Worm (Caenorhabditis elegans) whole organism, L4 larva: ENCODE measurements around the gene ule-3.

Experiments used
- F37D6.2 ChIP-seq: sonication (generic microtip); optimal IDR thresholded peaks from 2 replicates; lab custom pipeline; 2016; ENCODE audit warnings: mild to moderate bottlenecking, missing genetic modification characterization, missing compliant biosample characterization
- R02D3.7 ChIP-seq: fragments of 150-350 bp; sonication (generic microtip); optimal IDR thresholded peaks from 3 replicates; lab custom pipeline; 2014; ENCODE audit warnings: missing biosample characterization, missing genetic modification characterization
- Y105C5A.15 ChIP-seq: fragments of 200-800 bp; sonication (Bioruptor generic); IDR thresholded peaks from 2 replicates; pipeline ENCODE4 v1.3.6; 2022; ENCODE audit warnings: missing genetic modification characterization, missing compliant biosample characterization
- ZK337.2 ChIP-seq: fragments of 200-800 bp; sonication (Bioruptor generic); IDR thresholded peaks from 2 replicates; pipeline ENCODE4 v1.3.6; 2022; ENCODE audit warnings: missing genetic modification reagents, missing genetic modification characterization, missing compliant biosample characterization
- ZK546.5 ChIP-seq, 2 experiments: sonication (generic microtip); optimal IDR thresholded peaks; 2 replicates each; lab custom pipeline; 2017; ENCODE audit warnings: missing biosample characterization in 2 of 2, missing genetic modification characterization in 2 of 2
- aha-1 ChIP-seq: fragments of 150-350 bp; peaks from one replicate; lab custom pipeline; 2014; ENCODE audit warnings: missing biosample characterization, missing genetic modification characterization
- aly-2 ChIP-seq: sonication (generic microtip); optimal IDR thresholded peaks from 2 replicates; lab custom pipeline; 2018; ENCODE audit warnings: missing biosample characterization, missing genetic modification characterization
- ama-1 ChIP-seq: fragments of 150-350 bp; optimal IDR thresholded peaks from 2 replicates; lab custom pipeline; 2014; ENCODE audit warnings: inconsistent platforms, mixed read lengths
- arid-1 ChIP-seq: fragments of 200-800 bp; sonication (Bioruptor generic); conservative IDR thresholded peaks from 2 replicates; pipeline ENCODE4 v1.3.6; 2022; ENCODE audit warnings: missing genetic modification reagents, missing genetic modification characterization, missing compliant biosample characterization
- cey-2 ChIP-seq: sonication (generic microtip); optimal IDR thresholded peaks from 3 replicates; lab custom pipeline; 2017; ENCODE audit warnings: missing genetic modification characterization, mild to moderate bottlenecking, missing compliant biosample characterization, antibody characterized with exemption, borderline replicate concordance; ENCODE audit not compliant: insufficient read depth
- daf-8 ChIP-seq: fragments of 200-800 bp; sonication (Bioruptor generic); IDR thresholded peaks from 2 replicates; pipeline ENCODE4 v1.3.6; 2022; ENCODE audit warnings: missing genetic modification characterization, missing compliant biosample characterization
- dmd-8 ChIP-seq: fragments of 200-800 bp; sonication (Bioruptor generic); IDR thresholded peaks from 2 replicates; pipeline ENCODE4 v1.3.6; 2022; ENCODE audit warnings: missing genetic modification characterization, missing compliant biosample characterization
- egl-27 ChIP-seq: sonication (generic microtip); optimal IDR thresholded peaks from 3 replicates; lab custom pipeline; 2017; ENCODE audit warnings: missing biosample characterization, missing genetic modification reagents, missing genetic modification characterization
- fos-1 ChIP-seq: fragments of 150-350 bp; optimal IDR thresholded peaks from 2 replicates; lab custom pipeline; 2014; ENCODE audit warnings: missing biosample characterization, missing genetic modification characterization
- gei-8 ChIP-seq: fragments of 200-800 bp; sonication (Bioruptor generic); optimal IDR thresholded peaks from 2 replicates; lab custom pipeline; 2018; ENCODE audit warnings: mild to moderate bottlenecking, missing genetic modification characterization, missing compliant biosample characterization
- hlh-11 ChIP-seq: fragments of 200-800 bp; sonication (Bioruptor generic); optimal IDR thresholded peaks from 2 replicates; lab custom pipeline; 2018; ENCODE audit warnings: mild to moderate bottlenecking, missing genetic modification characterization, missing compliant biosample characterization
- hlh-30 ChIP-seq: sonication (generic microtip); optimal IDR thresholded peaks from 2 replicates; lab custom pipeline; 2017; ENCODE audit warnings: antibody characterized with exemption, mild to moderate bottlenecking, missing genetic modification characterization, missing compliant biosample characterization; ENCODE audit not compliant: insufficient read depth
- jun-1 ChIP-seq: fragments of 150-350 bp; optimal IDR thresholded peaks from 2 replicates; lab custom pipeline; 2014; ENCODE audit warnings: missing biosample characterization, missing genetic modification reagents, missing genetic modification characterization
- lin-1 ChIP-seq: fragments of 200-800 bp; sonication (Bioruptor generic); IDR thresholded peaks from 2 replicates; pipeline ENCODE4 v1.3.6; 2022; ENCODE audit warnings: missing genetic modification reagents, missing genetic modification characterization, missing compliant biosample characterization
- lir-3 ChIP-seq: sonication (generic microtip); optimal IDR thresholded peaks from 2 replicates; lab custom pipeline; 2016; ENCODE audit warnings: mild to moderate bottlenecking, missing genetic modification characterization, missing compliant biosample characterization
- lsy-2 ChIP-seq, 2 experiments: fragments of 150-350 bp in 1 of 2; sonication (generic microtip) in 1 of 2; optimal IDR thresholded peaks; 2 replicates each; lab custom pipeline; 2014 to 2017; ENCODE audit warnings: missing biosample characterization in 2 of 2, missing genetic modification characterization in 2 of 2
- madf-5 ChIP-seq, 2 experiments: fragments of 200-800 bp; sonication (Bioruptor generic); IDR thresholded peaks; 2 replicates each; pipeline ENCODE4 v1.3.6; 2022; ENCODE audit warnings: missing compliant biosample characterization in 2 of 2, missing genetic modification characterization in 2 of 2
- madf-9 ChIP-seq: fragments of 200-800 bp; sonication (Bioruptor generic); conservative IDR thresholded peaks from 2 replicates; pipeline ENCODE4 v1.3.6; 2022; ENCODE audit warnings: missing genetic modification reagents, missing genetic modification characterization, missing compliant biosample characterization
- mdl-1 ChIP-seq, 2 experiments: fragments of 150-350 bp in 1 of 2; sonication (generic microtip) in 1 of 2; optimal IDR thresholded peaks; 2 replicates each; lab custom pipeline; 2014 to 2017; ENCODE audit warnings: missing biosample characterization in 2 of 2, missing genetic modification characterization in 2 of 2
- mep-1 ChIP-seq: fragments of 150-350 bp; sonication (generic microtip); optimal IDR thresholded peaks from 3 replicates; lab custom pipeline; 2014; ENCODE audit warnings: missing biosample characterization, missing genetic modification characterization
- nhr-10 ChIP-seq: fragments of 150-350 bp; optimal IDR thresholded peaks from 2 replicates; lab custom pipeline; 2014; ENCODE audit warnings: missing biosample characterization, missing genetic modification characterization
- nhr-28 ChIP-seq: fragments of 150-350 bp; optimal IDR thresholded peaks from 2 replicates; lab custom pipeline; 2014; ENCODE audit warnings: missing biosample characterization, missing genetic modification characterization
- nhr-6 ChIP-seq: fragments of 150-350 bp; optimal IDR thresholded peaks from 2 replicates; lab custom pipeline; 2014; ENCODE audit warnings: missing biosample characterization, missing genetic modification characterization
- pha-4 ChIP-seq, 2 experiments: fragments of 150-350 bp in 1 of 2; fragments of 200-800 bp in 1 of 2; sonication (Bioruptor generic) in 1 of 2; IDR thresholded peaks in 1 of 2; optimal IDR thresholded peaks in 1 of 2; 2 replicates each; pipeline versions ENCODE4 v1.3.6 to Lab custom; 2014 to 2022; ENCODE audit warnings: missing genetic modification characterization in 2 of 2, missing genetic modification reagents in 2 of 2, missing biosample characterization in 1 of 2, missing compliant biosample characterization in 1 of 2
- spr-1 ChIP-seq: sonication (generic microtip); optimal IDR thresholded peaks from 2 replicates; lab custom pipeline; 2016; ENCODE audit warnings: mild to moderate bottlenecking, missing genetic modification characterization, missing compliant biosample characterization
- spr-3 ChIP-seq: fragments of 200-800 bp; sonication (Bioruptor generic); optimal IDR thresholded peaks from 2 replicates; lab custom pipeline; 2018; ENCODE audit warnings: mild to moderate bottlenecking, missing genetic modification characterization, missing compliant biosample characterization
- unc-62 ChIP-seq, 3 experiments: fragments of 150-350 bp in 1 of 3; sonication (generic microtip); optimal IDR thresholded peaks in 2 of 3; peaks in 1 of 3; 1 replicate in 1 of 3; 2 replicates in 2 of 3; lab custom pipeline; 2014 to 2017; ENCODE audit warnings: missing biosample characterization in 3 of 3, missing genetic modification characterization in 3 of 3, missing genetic modification reagents in 3 of 3, missing genotype in 1 of 3
- vab-7 ChIP-seq: fragments of 200-800 bp; sonication (Bioruptor generic); IDR thresholded peaks from 2 replicates; pipeline ENCODE4 v1.3.6; 2022; ENCODE audit warnings: missing genetic modification reagents, missing genetic modification characterization, missing compliant biosample characterization
- zfp-2 ChIP-seq: sonication (generic microtip); optimal IDR thresholded peaks from 2 replicates; lab custom pipeline; 2016; ENCODE audit warnings: mild to moderate bottlenecking, missing genetic modification characterization, missing compliant biosample characterization
- zip-2 ChIP-seq: fragments of 150-350 bp; optimal IDR thresholded peaks from 2 replicates; lab custom pipeline; 2014; ENCODE audit warnings: missing biosample characterization, missing genetic modification characterization
- ztf-7 ChIP-seq: fragments of 150-350 bp; optimal IDR thresholded peaks from 2 replicates; lab custom pipeline; 2014; ENCODE audit warnings: missing biosample characterization, missing genetic modification characterization

Gene ule-3

ce11 chrV:10834682-10835219, 41.2 kb downstream of the ule-3 start:
- no peak for TF ChIP-seq Y105C5A.15 (GFP tag; lab: Robert Waterston, UW)
- no peak for TF ChIP-seq spr-3 (GFP tag; lab: Kevin White, UChicago)
- TF ChIP-seq gei-8, result no peak
- no peak for TF ChIP-seq cey-2 (tag; lab: Kevin White, UChicago)
- no peak for TF ChIP-seq aly-2 (tag; lab: Kevin White, UChicago)
- TF ChIP-seq ZK546.5 (tag; optimal IDR thresholded peaks at IDR 0.05; lab: Kevin White, UChicago), result no peak
- peak; percentile 88 for TF ChIP-seq aha-1 (tag; lab: Kevin White, UChicago)
- no peak for TF ChIP-seq mdl-1 (tag; optimal IDR thresholded peaks at IDR 0.05; lab: Kevin White, UChicago)
- TF ChIP-seq zfp-2 (tag; lab: Kevin White, UChicago), result no peak
- TF ChIP-seq nhr-10 (tag; lab: Kevin White, UChicago), result no peak
- no peak for TF ChIP-seq daf-8 (GFP tag; lab: Robert Waterston, UW)
- no peak for TF ChIP-seq pha-4 (GFP tag; IDR thresholded peaks at IDR 0.05; lab: Robert Waterston, UW)
- TF ChIP-seq pha-4 (tag; optimal IDR thresholded peaks at IDR 0.05; lab: Kevin White, UChicago), result no peak
- TF ChIP-seq mep-1 (tag; lab: Kevin White, UChicago), result no peak
- no peak for TF ChIP-seq spr-1 (tag; lab: Kevin White, UChicago)
- no peak for TF ChIP-seq egl-27 (tag; lab: Kevin White, UChicago)
- TF ChIP-seq ZK337.2 (GFP tag; lab: Robert Waterston, UW), result no peak
- peak; percentile 28 for TF ChIP-seq hlh-30 (tag; lab: Kevin White, UChicago)
- no peak for TF ChIP-seq lir-3 (tag; lab: Kevin White, UChicago)
- no peak for TF ChIP-seq ztf-7
- TF ChIP-seq F37D6.2, result no peak
- TF ChIP-seq lsy-2 (tag; optimal IDR thresholded peaks at IDR 0.05; lab: Kevin White, UChicago), result peak in 1 of 2 experiments; percentile 1
- TF ChIP-seq madf-9 (GFP tag; lab: Robert Waterston, UW), result no peak

- TF ChIP-seq aha-1 (tag; lab: Kevin White, UChicago) (peak; percentile 8), madf-5 (GFP tag; IDR thresholded peaks at IDR 0.05; lab: Robert Waterston, UW) (no peak), fos-1 (tag; lab: Kevin White, UChicago) (no peak), vab-7 (GFP tag; lab: Robert Waterston, UW) (no peak), nhr-28 (tag; lab: Kevin White, UChicago) (no peak), dmd-8 (GFP tag; lab: Robert Waterston, UW) (no peak), zfp-2 (tag; lab: Kevin White, UChicago) (no peak), R02D3.7 (tag; lab: Kevin White, UChicago) (no peak), jun-1 (tag; lab: Kevin White, UChicago) (no peak), lin-1 (no peak), arid-1 (GFP tag; lab: Robert Waterston, UW) (no peak), nhr-6 (tag; lab: Kevin White, UChicago) (no peak), hlh-11 (tag; lab: Kevin White, UChicago) (no peak), zip-2 (tag; lab: Kevin White, UChicago) (no peak), ama-1 (lab: Kevin White, UChicago) (no peak), unc-62 (GFP tag; optimal IDR thresholded peaks at IDR 0.05 in 1 of 2; lab: Kevin White, UChicago) (peak in 1 of 2 experiments; percentile 85), unc-62 (tag; optimal IDR thresholded peaks at IDR 0.05; lab: Kevin White, UChicago) (no peak)
- TF ChIP-seq, all 104 proteins: peak for 2
Observed at ce11 chrV:10838204-10838603, 44.6 kb downstream of the ule-3 start.

- TF ChIP-seq mep-1 (tag; lab: Kevin White, UChicago), result no peak
- TF ChIP-seq unc-62 (GFP tag; optimal IDR thresholded peaks at IDR 0.05 in 1 of 2; lab: Kevin White, UChicago), result peak in 1 of 2 experiments; percentile 35
- TF ChIP-seq unc-62 (tag; optimal IDR thresholded peaks at IDR 0.05; lab: Kevin White, UChicago), result no peak
Observed at ce11 chrV:10839398-10839797, 45.8 kb downstream of the ule-3 start.
